Fruit fly (Drosophila melanogaster) whole organism, prepupa: ENCODE data around the gene mRpL37.

ENCODE experiments used
- Blimp-1 ChIP-seq: fragments of 200-800 bp; sonication (Bioruptor generic); optimal IDR thresholded peaks from 3 replicates; lab custom pipeline; 2017; ENCODE audit warnings: missing biosample characterization, missing genetic modification characterization, mild to moderate bottlenecking, moderate library complexity, missing genetic modification reagents
- CG10631 ChIP-seq: fragments of 200-800 bp; sonication (Bioruptor generic); optimal IDR thresholded peaks from 2 replicates; lab custom pipeline; 2016; ENCODE audit warnings: missing biosample characterization, missing genetic modification characterization
- CG10669 ChIP-seq: fragments of 200-800 bp; sonication (Bioruptor generic); optimal IDR thresholded peaks from 3 replicates; lab custom pipeline; 2018; ENCODE audit warnings: missing biosample characterization, mild to moderate bottlenecking, missing genetic modification characterization, moderate library complexity
- CG11762 ChIP-seq: fragments of 200-800 bp; sonication (Bioruptor generic); optimal IDR thresholded peaks from 3 replicates; lab custom pipeline; 2016; ENCODE audit warnings: missing biosample characterization, missing genetic modification characterization; ENCODE audit not compliant: insufficient read depth
- CG11902 ChIP-seq: fragments of 200-800 bp; sonication (Bioruptor generic); optimal IDR thresholded peaks from 3 replicates; lab custom pipeline; 2016; ENCODE audit warnings: missing biosample characterization, missing genetic modification characterization
- CG15336 ChIP-seq: fragments of 200-800 bp; sonication (Bioruptor generic); IDR thresholded peaks from 2 replicates; pipeline ENCODE4 v1.3.6; 2022; ENCODE audit warnings: missing biosample characterization, missing genetic modification characterization
- CG1621 ChIP-seq: fragments of 200-800 bp; sonication (Bioruptor generic); optimal IDR thresholded peaks from 3 replicates; lab custom pipeline; 2018; ENCODE audit warnings: missing biosample characterization, mild to moderate bottlenecking, missing genetic modification characterization
- CG32006 ChIP-seq: fragments of 200-800 bp; sonication (Bioruptor generic); optimal IDR thresholded peaks from 3 replicates; lab custom pipeline; 2017; ENCODE audit warnings: missing biosample characterization, mild to moderate bottlenecking, missing genetic modification characterization
- CG4318 ChIP-seq: fragments of 200-800 bp; sonication (Bioruptor generic); optimal IDR thresholded peaks from 3 replicates; lab custom pipeline; 2017; ENCODE audit warnings: missing biosample characterization, mild to moderate bottlenecking, missing genetic modification characterization
- CG6163 ChIP-seq: fragments of 200-800 bp; sonication (Bioruptor generic); IDR thresholded peaks from 3 replicates; pipeline ENCODE4 v1.3.6; 2022; ENCODE audit warnings: missing biosample characterization, missing genetic modification characterization
- CG6276 ChIP-seq: fragments of 200-800 bp; sonication (Bioruptor generic); optimal IDR thresholded peaks from 2 replicates; lab custom pipeline; 2017; ENCODE audit warnings: missing biosample characterization, mild to moderate bottlenecking, missing genetic modification characterization
- CG6792 ChIP-seq: fragments of 200-800 bp; sonication (Bioruptor generic); optimal IDR thresholded peaks from 3 replicates; lab custom pipeline; 2016; ENCODE audit warnings: missing biosample characterization, missing genetic modification characterization
- CG6808 ChIP-seq: fragments of 200-800 bp; sonication (Bioruptor generic); optimal IDR thresholded peaks from 3 replicates; lab custom pipeline; 2017; ENCODE audit warnings: missing biosample characterization, missing genetic modification characterization, mild to moderate bottlenecking, moderate library complexity, missing genetic modification reagents
- CG8119 ChIP-seq: fragments of 200-800 bp; sonication (Bioruptor generic); IDR thresholded peaks from 3 replicates; pipeline ENCODE4 v1.3.6; 2022; ENCODE audit warnings: missing biosample characterization, missing genetic modification characterization
- CG8319 ChIP-seq: fragments of 200-800 bp; sonication (Bioruptor generic); optimal IDR thresholded peaks from 3 replicates; lab custom pipeline; 2016; ENCODE audit warnings: missing biosample characterization, missing genetic modification characterization
- CG8632 ChIP-seq: fragments of 200-800 bp; sonication (Bioruptor generic); optimal IDR thresholded peaks from 3 replicates; lab custom pipeline; 2016; ENCODE audit warnings: missing biosample characterization, missing genetic modification characterization
- Eip78C ChIP-seq: fragments of 200-800 bp; sonication (Bioruptor generic); peaks from one replicate; lab custom pipeline; 2016; ENCODE audit warnings: missing biosample characterization, missing genetic modification characterization
- Ets96B ChIP-seq: fragments of 200-800 bp; optimal IDR thresholded peaks from 2 replicates; lab custom pipeline; 2019; ENCODE audit warnings: missing biosample characterization, mild to moderate bottlenecking, missing genetic modification characterization, moderate library complexity
- Gug ChIP-seq: fragments of 200-800 bp; sonication (Bioruptor generic); IDR thresholded peaks from 2 replicates; pipeline ENCODE4 v1.3.6; 2022; ENCODE audit warnings: missing biosample characterization, missing genetic modification characterization
- Hr38 ChIP-seq: sonication (Bioruptor generic); optimal IDR thresholded peaks from 2 replicates; lab custom pipeline; 2016; ENCODE audit warnings: missing biosample characterization, missing genetic modification characterization
- Hr39 ChIP-seq: fragments of 200-800 bp; sonication (Bioruptor generic); optimal IDR thresholded peaks from 2 replicates; lab custom pipeline; 2016; ENCODE audit warnings: missing biosample characterization, missing genetic modification characterization
- Met ChIP-seq: fragments of 200-800 bp; sonication (Bioruptor generic); optimal IDR thresholded peaks from 3 replicates; lab custom pipeline; 2016; ENCODE audit warnings: missing biosample characterization, missing genetic modification characterization
- OdsH ChIP-seq: fragments of 200-800 bp; sonication (Bioruptor generic); optimal IDR thresholded peaks from 3 replicates; lab custom pipeline; 2016; ENCODE audit warnings: missing biosample characterization, missing genetic modification characterization
- Smox ChIP-seq: fragments of 200-800 bp; sonication (Bioruptor generic); optimal IDR thresholded peaks from 3 replicates; lab custom pipeline; 2016; ENCODE audit warnings: missing biosample characterization, missing genetic modification characterization
- Sox102F ChIP-seq: fragments of 200-800 bp; sonication (Bioruptor generic); optimal IDR thresholded peaks from 2 replicates; lab custom pipeline; 2016; ENCODE audit warnings: missing biosample characterization, mild to moderate bottlenecking, missing genetic modification characterization
- Sox15 ChIP-seq: fragments of 200-800 bp; sonication (Bioruptor generic); optimal IDR thresholded peaks from 3 replicates; lab custom pipeline; 2016; ENCODE audit warnings: missing biosample characterization, missing genetic modification characterization
- acj6 ChIP-seq: fragments of 200-800 bp; sonication (Bioruptor generic); optimal IDR thresholded peaks from 3 replicates; lab custom pipeline; 2016; ENCODE audit warnings: missing biosample characterization, missing genetic modification characterization
- cyc ChIP-seq: fragments of 200-800 bp; sonication (Bioruptor generic); optimal IDR thresholded peaks from 3 replicates; lab custom pipeline; 2016; ENCODE audit warnings: missing biosample characterization, missing genetic modification characterization
- dac ChIP-seq: fragments of 200-800 bp; sonication (Bioruptor generic); optimal IDR thresholded peaks from 2 replicates; lab custom pipeline; 2017; ENCODE audit warnings: missing biosample characterization, mild to moderate bottlenecking, missing genetic modification characterization
- dsx ChIP-seq: fragments of 200-800 bp; optimal IDR thresholded peaks from 3 replicates; lab custom pipeline; 2019; ENCODE audit warnings: missing biosample characterization, mild to moderate bottlenecking, missing genetic modification characterization, moderate library complexity; ENCODE audit not compliant: poor library complexity, severe bottlenecking
- eg ChIP-seq: fragments of 200-800 bp; sonication (Bioruptor generic); IDR thresholded peaks from 3 replicates; pipeline ENCODE4 v1.3.6; 2022; ENCODE audit warnings: missing biosample characterization, missing genetic modification characterization
- esn ChIP-seq: fragments of 200-800 bp; sonication (Bioruptor generic); optimal IDR thresholded peaks from 2 replicates; lab custom pipeline; 2016; ENCODE audit warnings: missing biosample characterization, mild to moderate bottlenecking, missing genetic modification characterization, moderate library complexity
- fd59A ChIP-seq: fragments of 200-800 bp; sonication (Bioruptor generic); optimal IDR thresholded peaks from 2 replicates; lab custom pipeline; 2017; ENCODE audit warnings: missing biosample characterization, mild to moderate bottlenecking, missing genetic modification characterization, missing genetic modification reagents
- fkh ChIP-seq: fragments of 200-800 bp; sonication (Bioruptor generic); optimal IDR thresholded peaks from 3 replicates; lab custom pipeline; 2017; ENCODE audit warnings: missing biosample characterization, mild to moderate bottlenecking, missing genetic modification characterization, moderate library complexity
- net ChIP-seq: fragments of 200-800 bp; sonication (Bioruptor generic); optimal IDR thresholded peaks from 3 replicates; lab custom pipeline; 2016; ENCODE audit warnings: missing biosample characterization, missing genetic modification characterization
- pdm3 ChIP-seq: fragments of 200-800 bp; sonication (Bioruptor generic); optimal IDR thresholded peaks from 3 replicates; lab custom pipeline; 2016; ENCODE audit warnings: missing biosample characterization, missing genetic modification characterization
- ss ChIP-seq, 2 experiments: fragments of 200-800 bp; sonication (Bioruptor generic); optimal IDR thresholded peaks; 2 replicates in 1 of 2; 3 replicates in 1 of 2; lab custom pipeline; 2017 to 2018; ENCODE audit warnings: mild to moderate bottlenecking in 2 of 2, missing biosample characterization in 2 of 2, missing genetic modification characterization in 2 of 2, moderate library complexity in 1 of 2
- vri ChIP-seq: fragments of 200-800 bp; sonication (Bioruptor generic); optimal IDR thresholded peaks from 3 replicates; lab custom pipeline; 2016; ENCODE audit warnings: missing biosample characterization, mild to moderate bottlenecking, missing genetic modification characterization

mRpL37 gene

dm6 chr3R:10826796-10827524 is 43.1 kb upstream of the mRpL37 start, which contains the start of gene Cad86C (continued):
- TF ChIP-seq Sox102F (GFP tag; lab: Kevin White, UChicago), result peak; percentile 47
- no peak for TF ChIP-seq OdsH (GFP tag; lab: Kevin White, UChicago)
- TF ChIP-seq Ets96B (tag; lab: Kevin White, UChicago), result no peak
- TF ChIP-seq vri (GFP tag; lab: Kevin White, UChicago), result peak; percentile 11
- TF ChIP-seq fkh, result peak; percentile 12
- peak; percentile 85 for TF ChIP-seq Eip78C
- no peak for TF ChIP-seq CG8632 (GFP tag; lab: Kevin White, UChicago)
- no peak for TF ChIP-seq CG32006 (GFP tag; lab: Kevin White, UChicago)
- TF ChIP-seq CG4318 (GFP tag; lab: Kevin White, UChicago), result no peak
- TF ChIP-seq CG15336 (GFP tag; lab: Robert Waterston, UW), result peak; percentile 26; the same call in 1 of the 2 replicates
- TF ChIP-seq dsx (GFP tag; lab: Kevin White, UChicago), result peak; percentile 72
- TF ChIP-seq Hr38 (GFP tag; lab: Kevin White, UChicago), result no peak
- no peak for TF ChIP-seq CG6792 (GFP tag; lab: Kevin White, UChicago)
- TF ChIP-seq Sox15 (GFP tag; lab: Kevin White, UChicago), result no peak
- TF ChIP-seq eg (GFP tag; lab: Robert Waterston, UW), result peak; percentile 35; the same call in 2 of the 3 replicates
- TF ChIP-seq CG6276 (GFP tag; lab: Kevin White, UChicago), result peak; percentile 66
- peak; percentile 63 for TF ChIP-seq CG1621
- no peak for TF ChIP-seq Blimp-1 (GFP tag; lab: Kevin White, UChicago)
- no peak for TF ChIP-seq CG11902 (GFP tag; lab: Kevin White, UChicago)
- TF ChIP-seq CG8119 (GFP tag; lab: Robert Waterston, UW), result peak; percentile 65; the same call in 2 of the 3 replicates
- peak; percentile 17 for TF ChIP-seq CG10669 (GFP tag; lab: Kevin White, UChicago)
- TF ChIP-seq Hr39 (GFP tag; lab: Kevin White, UChicago), result no peak
- TF ChIP-seq Smox (GFP tag; lab: Kevin White, UChicago), result no peak
- TF ChIP-seq cyc, result no peak
- TF ChIP-seq CG8319 (GFP tag; lab: Kevin White, UChicago), result no peak
- TF ChIP-seq CG6163 (GFP tag; lab: Robert Waterston, UW), result peak; percentile 56; the same call in 2 of the 3 replicates
- TF ChIP-seq pdm3, result no peak

- TF ChIP-seq net (GFP tag; lab: Kevin White, UChicago), result no peak
- TF ChIP-seq Met (GFP tag; lab: Kevin White, UChicago), result no peak
- no peak for TF ChIP-seq CG8119 (GFP tag; lab: Robert Waterston, UW)
- no peak for TF ChIP-seq dac (GFP tag; lab: Kevin White, UChicago)
- no peak for TF ChIP-seq CG32006 (GFP tag; lab: Kevin White, UChicago)
- TF ChIP-seq Gug (GFP tag; lab: Robert Waterston, UW), result no peak
- no peak for TF ChIP-seq CG6808
- TF ChIP-seq CG6792 (GFP tag; lab: Kevin White, UChicago), result no peak
- TF ChIP-seq eg (GFP tag; lab: Robert Waterston, UW), result no peak
- no peak for TF ChIP-seq Hr39 (GFP tag; lab: Kevin White, UChicago)
- no peak for TF ChIP-seq acj6 (GFP tag; lab: Kevin White, UChicago)
- TF ChIP-seq vri (GFP tag; lab: Kevin White, UChicago), result no peak
Measured at dm6 chr3R:10815032-10815431, 31.1 kb upstream of the mRpL37 start, which contains the start of the genes CG14693 and TTLL15. CG14693 (minus strand) TSS chr3R:10815047. TTLL15 (plus strand) TSS chr3R:10815288.

- no peak for TF ChIP-seq CG11762 (GFP tag; lab: Kevin White, UChicago)
- no peak for TF ChIP-seq acj6 (GFP tag; lab: Kevin White, UChicago)
- TF ChIP-seq CG6276 (GFP tag; lab: Kevin White, UChicago), result no peak
- TF ChIP-seq CG8119 (GFP tag; lab: Robert Waterston, UW), result no peak
- TF ChIP-seq esn (GFP tag; lab: Kevin White, UChicago), result no peak
- no peak for TF ChIP-seq ss (GFP tag; optimal IDR thresholded peaks at IDR 0.05; lab: Kevin White, UChicago)
- no peak for TF ChIP-seq fd59A (GFP tag; lab: Kevin White, UChicago)
- no peak for TF ChIP-seq vri (GFP tag; lab: Kevin White, UChicago)
- TF ChIP-seq CG10631 (GFP tag; lab: Kevin White, UChicago), result no peak
- TF ChIP-seq CG6163 (GFP tag; lab: Robert Waterston, UW), result no peak
- no peak for TF ChIP-seq Hr38 (GFP tag; lab: Kevin White, UChicago)
- TF ChIP-seq, all 60 proteins: peak for 0
Measured at dm6 chr3R:10803855-10804254, 20.0 kb upstream of the mRpL37 start, which contains the start of gene CG14692. CG14692 (minus strand) TSS chr3R:10803955.
